Worm (Caenorhabditis elegans) whole organism, midembryonic: Measurements from ENCODE around the gene ipla-3.

Experiments used
- T22C8.4 ChIP-seq: fragments of 200-800 bp; sonication (Bioruptor generic); IDR thresholded peaks from 2 replicates; pipeline ENCODE4 v1.3.6; 2022; ENCODE audit warnings: missing genetic modification characterization, missing compliant biosample characterization
- cog-1 ChIP-seq: sonication (generic microtip); optimal IDR thresholded peaks from 2 replicates; lab custom pipeline; 2016; ENCODE audit warnings: missing genetic modification characterization, missing compliant biosample characterization
- flt-1 ChIP-seq: fragments of 200-800 bp; sonication (Bioruptor generic); IDR thresholded peaks from 2 replicates; pipeline ENCODE4 v1.3.6; 2022; ENCODE audit warnings: missing genetic modification characterization, missing compliant biosample characterization
- klf-2 ChIP-seq: fragments of 200-800 bp; sonication (Bioruptor generic); conservative IDR thresholded peaks from 2 replicates; pipeline ENCODE4 v1.3.6; 2022; ENCODE audit warnings: missing genetic modification reagents, missing genetic modification characterization, missing compliant biosample characterization
- med-1 ChIP-seq: sonication (generic microtip); optimal IDR thresholded peaks from 2 replicates; lab custom pipeline; 2017; ENCODE audit warnings: missing genetic modification characterization, mild to moderate bottlenecking, missing compliant biosample characterization, antibody characterized with exemption, missing genetic modification reagents; ENCODE audit not compliant: insufficient read depth
- ref-1 ChIP-seq: fragments of 200-800 bp; sonication (Bioruptor generic); conservative IDR thresholded peaks from 2 replicates; pipeline ENCODE4 v1.3.6; 2022; ENCODE audit warnings: missing genetic modification reagents, missing genetic modification characterization, missing compliant biosample characterization
- tab-1 ChIP-seq: fragments of 200-800 bp; sonication (Bioruptor generic); IDR thresholded peaks from 2 replicates; pipeline ENCODE4 v1.3.6; 2022; ENCODE audit warnings: missing genetic modification characterization, missing compliant biosample characterization
- ztf-23 ChIP-seq: fragments of 200-800 bp; sonication (Bioruptor generic); IDR thresholded peaks from 2 replicates; pipeline ENCODE4 v1.3.6; 2022; ENCODE audit warnings: missing genetic modification reagents, missing genetic modification characterization, missing compliant biosample characterization
- ztf-29 ChIP-seq: fragments of 200-800 bp; sonication (Bioruptor generic); IDR thresholded peaks from 2 replicates; pipeline ENCODE4 v1.3.6; 2022; ENCODE audit warnings: missing genetic modification reagents, missing genetic modification characterization, missing compliant biosample characterization

The ipla-3 gene

ce11 chrV:20693968-20694367 is 35.1 kb downstream of the ipla-3 start:
- TF ChIP-seq ztf-23 (GFP tag; lab: Robert Waterston, UW) (0 out of 2 replicates have a peak, but pooled peaks have one; percentile 68), klf-2 (GFP tag; lab: Robert Waterston, UW) (peak; percentile 71), ref-1 (GFP tag; lab: Robert Waterston, UW) (peak; percentile 42; the same call in 1 of the 2 replicates), med-1 (GFP tag; lab: Kevin White, UChicago) (peak; percentile 46), flt-1 (GFP tag; lab: Robert Waterston, UW) (peak; percentile 86), T22C8.4 (GFP tag; lab: Robert Waterston, UW) (peak; percentile 60), ztf-29 (GFP tag; lab: Robert Waterston, UW) (0 out of 2 replicates have a peak, but pooled peaks have one; percentile 37), tab-1 (GFP tag; lab: Robert Waterston, UW) (peak; percentile 80), cog-1 (no peak)

ce11 chrV:20692903-20693302 is 36.2 kb downstream of the ipla-3 start:
- TF ChIP-seq flt-1 (GFP tag; lab: Robert Waterston, UW) (no peak), ztf-29 (GFP tag; lab: Robert Waterston, UW) (no peak), cog-1 (no peak), med-1 (GFP tag; lab: Kevin White, UChicago) (no peak), T22C8.4 (GFP tag; lab: Robert Waterston, UW) (no peak), ref-1 (GFP tag; lab: Robert Waterston, UW) (no peak), tab-1 (GFP tag; lab: Robert Waterston, UW) (no peak), klf-2 (GFP tag; lab: Robert Waterston, UW) (no peak), ztf-23 (GFP tag; lab: Robert Waterston, UW) (no peak)

DNA sequence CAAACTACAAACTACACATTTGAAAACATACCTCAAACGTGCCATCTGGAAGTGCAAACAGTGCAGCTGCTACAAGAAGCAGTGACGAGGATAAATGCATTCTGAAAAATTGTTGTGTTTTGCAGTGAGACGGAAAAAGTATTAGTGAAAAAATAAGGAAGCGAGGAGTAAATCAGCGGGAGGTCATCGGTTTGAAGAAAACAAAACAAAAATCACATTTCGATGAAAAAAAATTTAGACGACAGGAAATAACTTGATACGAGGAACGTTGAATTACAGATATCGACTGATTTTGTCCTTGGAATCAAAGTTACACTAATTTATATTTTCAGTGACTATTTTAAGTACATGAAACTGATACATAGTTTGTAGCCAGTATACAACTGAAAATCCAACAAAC is 37.5 kb downstream of the ipla-3 start, which contains the start of gene F53F8.4:
F53F8.4 (minus strand) TSS at position 101 of the 400 bp plus-strand sequence.
- no peak for TF ChIP-seq klf-2 (GFP tag; lab: Robert Waterston, UW)

DNA sequence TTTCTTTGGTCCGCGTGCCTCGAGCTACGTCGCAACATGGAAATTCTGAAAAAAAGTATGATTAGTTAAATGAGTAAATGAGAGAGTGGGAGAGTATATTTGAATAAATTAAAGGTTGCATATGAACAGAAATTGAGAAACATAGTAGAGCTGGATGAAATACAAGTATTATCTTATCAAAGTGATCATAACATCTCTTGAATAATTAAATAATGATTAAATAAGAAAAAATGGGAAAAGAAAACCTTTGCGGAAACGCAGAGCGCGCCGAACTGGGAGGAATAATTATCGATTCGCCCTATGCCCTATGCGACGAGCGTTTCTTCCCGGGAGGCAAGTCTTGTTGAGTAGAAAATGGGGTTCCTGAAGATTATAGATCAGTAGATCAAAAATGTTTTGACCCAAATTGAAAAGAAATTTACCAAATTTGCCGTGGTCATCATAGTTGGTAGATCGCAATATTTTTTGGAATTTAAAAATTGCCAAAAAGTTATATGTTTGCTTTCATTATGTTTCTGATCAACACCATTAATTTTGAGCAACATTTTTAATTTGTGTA is 39.5 kb downstream of the ipla-3 start, which contains the start of gene F53F8.3:
F53F8.3 (minus strand) TSS at position 51 of the 559 bp plus-strand sequence.
- TF ChIP-seq flt-1 (GFP tag; lab: Robert Waterston, UW), result no peak
- 0 out of 2 replicates have a peak, but pooled peaks have one; percentile 26 for TF ChIP-seq T22C8.4 (GFP tag; lab: Robert Waterston, UW)

DNA sequence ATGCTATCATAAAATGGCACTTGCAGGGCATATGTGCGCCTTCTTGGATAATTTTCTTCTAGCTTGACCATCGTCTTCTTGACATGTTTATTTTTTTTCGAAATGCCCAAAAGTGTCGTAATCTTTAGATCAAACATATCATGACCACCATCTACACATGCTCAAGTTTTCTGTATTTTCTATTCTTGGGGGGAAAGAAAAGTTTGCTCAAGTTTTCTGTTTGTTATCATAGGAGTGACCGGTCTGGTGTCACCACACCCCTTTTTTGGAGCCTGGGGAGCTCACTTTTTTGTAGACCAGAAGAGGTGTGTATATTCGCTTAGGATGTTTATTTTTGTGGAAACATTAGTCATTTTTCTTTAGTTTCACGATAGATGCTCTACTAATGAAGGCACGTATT is 43.7 kb downstream of the ipla-3 start, which contains the start of gene klf-2:
klf-2 (plus strand) TSS at position 301 of the 400 bp plus-strand sequence.
- TF ChIP-seq T22C8.4 (GFP tag; lab: Robert Waterston, UW) (no peak), ztf-23 (GFP tag; lab: Robert Waterston, UW) (no peak), ref-1 (GFP tag; lab: Robert Waterston, UW) (no peak)

DNA sequence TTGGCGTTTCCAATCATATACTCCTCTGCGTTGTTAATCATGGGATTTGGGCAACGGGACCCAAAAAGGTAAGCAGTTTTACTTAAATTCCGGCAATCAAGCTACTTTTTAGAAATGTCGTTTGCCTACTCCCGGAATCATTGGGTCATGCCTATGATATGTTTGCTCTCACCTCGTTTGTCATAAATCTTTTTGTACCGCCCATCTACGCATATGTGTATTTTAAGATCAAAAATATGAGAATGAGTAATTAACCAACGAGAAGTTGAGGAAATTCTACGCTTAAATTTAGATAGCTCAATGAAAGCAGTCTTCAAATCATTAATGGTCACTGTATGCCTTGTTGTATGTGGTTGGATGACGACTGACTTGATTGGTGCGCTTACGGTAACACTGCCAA is 46.8 kb downstream of the ipla-3 start:
- no peak for TF ChIP-seq ztf-23 (GFP tag; lab: Robert Waterston, UW)
- no peak for TF ChIP-seq tab-1 (GFP tag; lab: Robert Waterston, UW)
- TF ChIP-seq med-1 (GFP tag; lab: Kevin White, UChicago), result no peak
- TF ChIP-seq flt-1 (GFP tag; lab: Robert Waterston, UW), result no peak
- TF ChIP-seq klf-2 (GFP tag; lab: Robert Waterston, UW), result no peak
- TF ChIP-seq ref-1 (GFP tag; lab: Robert Waterston, UW), result no peak
- TF ChIP-seq ztf-29 (GFP tag; lab: Robert Waterston, UW), result no peak
- TF ChIP-seq cog-1, result no peak
- no peak for TF ChIP-seq T22C8.4 (GFP tag; lab: Robert Waterston, UW)

DNA sequence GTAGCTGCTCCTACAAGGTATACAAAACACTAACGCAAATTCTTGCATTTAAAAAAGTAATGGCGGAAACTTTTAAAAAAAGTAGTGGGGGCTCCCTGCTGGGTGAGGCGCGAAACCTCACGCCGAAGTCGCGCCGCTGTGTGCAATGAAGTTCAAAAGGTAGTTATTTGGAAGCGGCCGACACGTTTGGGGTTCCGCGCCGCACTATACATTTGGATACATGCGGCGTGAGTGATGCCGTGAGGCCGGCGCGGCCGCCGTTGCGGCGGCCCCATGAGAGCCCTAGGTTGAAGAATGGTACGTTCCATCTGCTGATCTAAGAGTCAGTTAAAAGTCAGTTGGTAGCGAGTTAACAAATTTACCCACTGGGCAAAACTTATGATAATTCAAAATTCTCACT is 47.2 kb downstream of the ipla-3 start:
- no peak for TF ChIP-seq tab-1 (GFP tag; lab: Robert Waterston, UW)
- TF ChIP-seq med-1 (GFP tag; lab: Kevin White, UChicago), result no peak
- TF ChIP-seq cog-1, result no peak
- no peak for TF ChIP-seq klf-2 (GFP tag; lab: Robert Waterston, UW)
- TF ChIP-seq flt-1 (GFP tag; lab: Robert Waterston, UW), result no peak
- no peak for TF ChIP-seq T22C8.4 (GFP tag; lab: Robert Waterston, UW)
- no peak for TF ChIP-seq ztf-29 (GFP tag; lab: Robert Waterston, UW)
- TF ChIP-seq ztf-23 (GFP tag; lab: Robert Waterston, UW), result no peak
- no peak for TF ChIP-seq ref-1 (GFP tag; lab: Robert Waterston, UW)

DNA sequence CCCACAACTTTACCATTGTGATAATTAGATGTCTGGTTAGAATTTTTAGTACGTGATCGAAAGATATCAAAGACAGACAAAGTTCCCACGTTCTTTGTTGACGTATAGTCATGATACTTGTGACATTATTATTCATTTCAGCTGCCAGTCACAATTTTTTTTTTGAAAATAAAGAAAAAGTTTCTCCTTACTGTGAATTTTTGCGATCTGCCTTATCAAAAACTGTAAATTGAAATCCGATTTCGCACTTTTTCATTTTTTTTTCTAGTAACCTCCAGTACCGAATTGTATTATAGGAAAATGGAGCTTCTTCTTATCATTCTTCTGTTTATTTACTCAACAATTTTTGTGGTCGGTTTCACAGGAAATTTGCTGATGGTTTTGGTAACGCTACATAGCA is 48.0 kb downstream of the ipla-3 start, which contains the start of gene srsx-35:
srsx-35 (plus strand) TSS at position 301 of the 400 bp plus-strand sequence.
- TF ChIP-seq ztf-29 (GFP tag; lab: Robert Waterston, UW) (no peak), tab-1 (GFP tag; lab: Robert Waterston, UW) (no peak), T22C8.4 (GFP tag; lab: Robert Waterston, UW) (no peak), ref-1 (GFP tag; lab: Robert Waterston, UW) (no peak), klf-2 (GFP tag; lab: Robert Waterston, UW) (no peak), cog-1 (no peak), flt-1 (GFP tag; lab: Robert Waterston, UW) (no peak), med-1 (GFP tag; lab: Kevin White, UChicago) (no peak), ztf-23 (GFP tag; lab: Robert Waterston, UW) (no peak)

DNA sequence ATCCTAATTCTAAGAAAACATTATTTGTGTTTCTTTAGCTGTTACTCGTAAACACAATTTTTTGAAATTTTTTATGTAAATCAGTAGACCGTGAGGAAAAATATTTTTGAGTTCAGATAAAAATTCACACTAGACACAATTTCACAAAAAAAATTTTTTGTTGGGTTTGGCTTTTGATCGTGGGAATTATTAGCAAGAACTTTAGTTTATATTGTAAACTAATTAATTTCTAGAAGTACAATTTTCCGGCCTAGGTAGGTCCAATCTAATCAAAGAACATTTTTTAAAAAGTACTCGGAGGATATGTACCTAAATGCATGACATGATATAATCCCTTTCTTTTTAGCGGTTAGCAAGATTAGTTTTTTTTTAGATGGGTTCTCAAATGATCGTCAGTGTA is 48.9 kb downstream of the ipla-3 start:
- TF ChIP-seq med-1 (GFP tag; lab: Kevin White, UChicago) (no peak), ref-1 (GFP tag; lab: Robert Waterston, UW) (no peak), tab-1 (GFP tag; lab: Robert Waterston, UW) (no peak), T22C8.4 (GFP tag; lab: Robert Waterston, UW) (no peak), flt-1 (GFP tag; lab: Robert Waterston, UW) (no peak), klf-2 (GFP tag; lab: Robert Waterston, UW) (no peak), ztf-29 (GFP tag; lab: Robert Waterston, UW) (no peak), ztf-23 (GFP tag; lab: Robert Waterston, UW) (no peak), cog-1 (no peak)
